Worm (Caenorhabditis elegans): ENCODE measurements around the gene K09E4.4.
A peak's percentile ranks its signal among the peaks of the same experiment; 100 is the strongest.

Gene K09E4.4

ce11 chrII:14122065-14122464 is at the start of gene K09E4.4:
Gene K09E4.4 (minus strand): TSS chrII:14122165.
- no peak for TF ChIP-seq ets-7 (tag; optimal IDR thresholded peaks at IDR 0.05)
- TF ChIP-seq ama-1 (optimal IDR thresholded peaks at IDR 0.05), result no peak
- no peak for TF ChIP-seq ceh-36 (tag; optimal IDR thresholded peaks at IDR 0.05)
- no peak for TF ChIP-seq hnd-1 (tag; optimal IDR thresholded peaks at IDR 0.05)
- no peak for TF ChIP-seq tbx-37 (GFP tag; conservative IDR thresholded peaks at IDR 0.05)
- no peak for TF ChIP-seq flt-1 (GFP tag; IDR thresholded peaks at IDR 0.05)
- no peak for TF ChIP-seq tra-4 (tag; optimal IDR thresholded peaks at IDR 0.05)
- TF ChIP-seq aly-1 (tag; optimal IDR thresholded peaks at IDR 0.05), result no peak
- no peak for TF ChIP-seq hmg-4 (GFP tag; optimal IDR thresholded peaks at IDR 0.05)
- no peak for TF ChIP-seq B0310.2 (tag; optimal IDR thresholded peaks at IDR 0.05)
- TF ChIP-seq tbx-11 (GFP tag; IDR thresholded peaks at IDR 0.05), result no peak
- TF ChIP-seq F13C5.2 (tag; optimal IDR thresholded peaks at IDR 0.05), result no peak

- TF ChIP-seq flt-1 (GFP tag; IDR thresholded peaks at IDR 0.05) (no peak), ceh-13 (GFP tag; optimal IDR thresholded peaks at IDR 0.05) (no peak), hnd-1 (tag; optimal IDR thresholded peaks at IDR 0.05) (no peak), pes-1 (GFP tag; IDR thresholded peaks at IDR 0.05) (no peak), hmg-4 (GFP tag; optimal IDR thresholded peaks at IDR 0.05) (no peak), tbx-11 (GFP tag; IDR thresholded peaks at IDR 0.05) (no peak), B0310.2 (tag; optimal IDR thresholded peaks at IDR 0.05) (no peak), sea-1 (GFP tag; conservative IDR thresholded peaks at IDR 0.05) (no peak), hmbx-1 (tag; optimal IDR thresholded peaks at IDR 0.05) (no peak), scrt-1 (GFP tag; IDR thresholded peaks at IDR 0.05) (no peak), ceh-36 (tag; optimal IDR thresholded peaks at IDR 0.05) (no peak)
Measured at ce11 chrII:14171558-14171957, 49.6 kb upstream of the K09E4.4 start, which contains the start of gene eat-2. Gene eat-2 (minus strand): TSS chrII:14171658.

- TF ChIP-seq scrt-1 (GFP tag; IDR thresholded peaks at IDR 0.05) (0 out of 2 replicates have a peak, but pooled peaks have one; percentile 56), tbx-37 (GFP tag; conservative IDR thresholded peaks at IDR 0.05) (no peak), ama-1 (optimal IDR thresholded peaks at IDR 0.05) (no peak)
Measured at ce11 chrII:14165430-14165929, 43.5 kb upstream of the K09E4.4 start.

ce11 chrII:14155259-14156023 is 33.5 kb upstream of the K09E4.4 start, which contains the start of the genes rpl-43 and xrn-2:
Gene rpl-43 (plus strand): TSS chrII:14155294.
Gene xrn-2 (plus strand): TSS chrII:14155768.
- TF ChIP-seq ceh-36 (tag; optimal IDR thresholded peaks at IDR 0.05), result no peak
- TF ChIP-seq ama-1 (optimal IDR thresholded peaks at IDR 0.05), result peak; percentile 49
- no peak for TF ChIP-seq aly-1 (tag; optimal IDR thresholded peaks at IDR 0.05)
- no peak for TF ChIP-seq ceh-13 (GFP tag; optimal IDR thresholded peaks at IDR 0.05)
- TF ChIP-seq flt-1 (GFP tag; IDR thresholded peaks at IDR 0.05), result no peak
- no peak for TF ChIP-seq F13C5.2 (tag; optimal IDR thresholded peaks at IDR 0.05)
- TF ChIP-seq scrt-1 (GFP tag; IDR thresholded peaks at IDR 0.05), result 0 out of 2 replicates have a peak, but pooled peaks have one; percentile 20

ce11 chrII:14154357-14154756 is 32.4 kb upstream of the K09E4.4 start, which contains the start of gene Y48B6A.1:
Gene Y48B6A.1 (minus strand): TSS chrII:14154373.
- TF ChIP-seq hnd-1 (tag; optimal IDR thresholded peaks at IDR 0.05) (peak; percentile 6), tbx-11 (GFP tag; IDR thresholded peaks at IDR 0.05) (no peak), F13C5.2 (tag; optimal IDR thresholded peaks at IDR 0.05) (peak; percentile 86), ets-7 (tag; optimal IDR thresholded peaks at IDR 0.05) (no peak), tbx-37 (GFP tag; conservative IDR thresholded peaks at IDR 0.05) (peak; percentile 69), flt-1 (GFP tag; IDR thresholded peaks at IDR 0.05) (peak; percentile 50; the same call in 1 of the 2 replicates), tra-4 (tag; optimal IDR thresholded peaks at IDR 0.05) (no peak), B0310.2 (tag; optimal IDR thresholded peaks at IDR 0.05) (no peak), hmg-4 (GFP tag; optimal IDR thresholded peaks at IDR 0.05) (peak; percentile 79), ama-1 (optimal IDR thresholded peaks at IDR 0.05) (no peak), sea-1 (GFP tag; conservative IDR thresholded peaks at IDR 0.05) (no peak), scrt-1 (GFP tag; IDR thresholded peaks at IDR 0.05) (no peak), ceh-36 (tag; optimal IDR thresholded peaks at IDR 0.05) (no peak), pes-1 (GFP tag; IDR thresholded peaks at IDR 0.05) (peak; percentile 76)

- TF ChIP-seq ama-1 (optimal IDR thresholded peaks at IDR 0.05), result no peak
- no peak for TF ChIP-seq tra-4 (tag; optimal IDR thresholded peaks at IDR 0.05)
- no peak for TF ChIP-seq ets-7 (tag; optimal IDR thresholded peaks at IDR 0.05)
- TF ChIP-seq hmg-4 (GFP tag; optimal IDR thresholded peaks at IDR 0.05), result no peak
- no peak for TF ChIP-seq ceh-13 (GFP tag; optimal IDR thresholded peaks at IDR 0.05)
Measured at ce11 chrII:14152274-14152673, 30.3 kb upstream of the K09E4.4 start.

- TF ChIP-seq hmg-4 (GFP tag; optimal IDR thresholded peaks at IDR 0.05) (no peak), ceh-36 (tag; optimal IDR thresholded peaks at IDR 0.05) (no peak), ets-7 (tag; optimal IDR thresholded peaks at IDR 0.05) (no peak), B0310.2 (tag; optimal IDR thresholded peaks at IDR 0.05) (no peak), F13C5.2 (tag; optimal IDR thresholded peaks at IDR 0.05) (no peak), pes-1 (GFP tag; IDR thresholded peaks at IDR 0.05) (no peak), tbx-37 (GFP tag; conservative IDR thresholded peaks at IDR 0.05) (no peak), ama-1 (optimal IDR thresholded peaks at IDR 0.05) (no peak), hmbx-1 (tag; optimal IDR thresholded peaks at IDR 0.05) (no peak), tra-4 (tag; optimal IDR thresholded peaks at IDR 0.05) (no peak)
Measured at ce11 chrII:14150031-14150430, 28.1 kb upstream of the K09E4.4 start, which contains the start of gene W03H9.1. Gene W03H9.1 (minus strand): TSS chrII:14150131.

- TF ChIP-seq aly-1 (tag; optimal IDR thresholded peaks at IDR 0.05), result peak; percentile 46
- TF ChIP-seq ceh-36 (tag; optimal IDR thresholded peaks at IDR 0.05), result no peak
- peak; percentile 76 for TF ChIP-seq pes-1 (GFP tag; IDR thresholded peaks at IDR 0.05)
- peak; percentile 77 for TF ChIP-seq F13C5.2 (tag; optimal IDR thresholded peaks at IDR 0.05)
- TF ChIP-seq ceh-13 (GFP tag; optimal IDR thresholded peaks at IDR 0.05), result peak; percentile 52
- peak; percentile 68; the same call in 1 of the 2 replicates for TF ChIP-seq tbx-37 (GFP tag; conservative IDR thresholded peaks at IDR 0.05)
- TF ChIP-seq ama-1 (optimal IDR thresholded peaks at IDR 0.05), result no peak
- peak; percentile 68 for TF ChIP-seq ets-7 (tag; optimal IDR thresholded peaks at IDR 0.05)
- TF ChIP-seq flt-1 (GFP tag; IDR thresholded peaks at IDR 0.05), result 0 out of 2 replicates have a peak, but pooled peaks have one; percentile 49
- no peak for TF ChIP-seq sea-1 (GFP tag; conservative IDR thresholded peaks at IDR 0.05)
- TF ChIP-seq hmg-4 (GFP tag; optimal IDR thresholded peaks at IDR 0.05), result peak; percentile 68
- 0 out of 2 replicates have a peak, but pooled peaks have one; percentile 19 for TF ChIP-seq tbx-11 (GFP tag; IDR thresholded peaks at IDR 0.05)
- TF ChIP-seq scrt-1 (GFP tag; IDR thresholded peaks at IDR 0.05), result no peak
- peak; percentile 70 for TF ChIP-seq B0310.2 (tag; optimal IDR thresholded peaks at IDR 0.05)
- TF ChIP-seq hmbx-1 (tag; optimal IDR thresholded peaks at IDR 0.05), result peak; percentile 56
- peak; percentile 55 for TF ChIP-seq hnd-1 (tag; optimal IDR thresholded peaks at IDR 0.05)
- no peak for TF ChIP-seq tra-4 (tag; optimal IDR thresholded peaks at IDR 0.05)
Measured at ce11 chrII:14143838-14144268, 21.9 kb upstream of the K09E4.4 start, which contains the start of gene W03H9.2. Gene W03H9.2 (minus strand): TSS chrII:14143869.
